Worm (Caenorhabditis elegans) whole organism, early embryonic: ENCODE measurements around the gene tsp-13.

Experiments
- F13C5.2 ChIP-seq: sonication (generic microtip); optimal IDR thresholded peaks from 2 replicates; lab custom pipeline; 2017; ENCODE audit warnings: mild to moderate bottlenecking, missing genetic modification characterization, inconsistent platforms, missing compliant biosample characterization
- ama-1 ChIP-seq: fragments of 150-350 bp; optimal IDR thresholded peaks from 2 replicates; lab custom pipeline; 2014
- ceh-13 ChIP-seq: fragments of 200-800 bp; sonication (Bioruptor generic); optimal IDR thresholded peaks from 2 replicates; lab custom pipeline; 2018; ENCODE audit warnings: mild to moderate bottlenecking, missing genetic modification characterization, missing compliant biosample characterization
- ceh-36 ChIP-seq: sonication (generic microtip); optimal IDR thresholded peaks from 2 replicates; lab custom pipeline; 2016; ENCODE audit warnings: missing genetic modification characterization, inconsistent platforms, missing compliant biosample characterization
- ets-7 ChIP-seq: sonication (generic microtip); optimal IDR thresholded peaks from 2 replicates; lab custom pipeline; 2016; ENCODE audit warnings: missing genotype, missing genetic modification characterization, missing compliant biosample characterization
- flt-1 ChIP-seq: fragments of 200-800 bp; sonication (Bioruptor generic); IDR thresholded peaks from 2 replicates; pipeline ENCODE4 v1.3.6; 2022; ENCODE audit warnings: missing genetic modification characterization, missing compliant biosample characterization
- hmg-4 ChIP-seq: fragments of 200-800 bp; sonication (Bioruptor generic); optimal IDR thresholded peaks from 2 replicates; lab custom pipeline; 2018; ENCODE audit warnings: mild to moderate bottlenecking, missing genetic modification characterization, missing compliant biosample characterization
- pes-1 ChIP-seq: fragments of 200-800 bp; sonication (Bioruptor generic); IDR thresholded peaks from 2 replicates; pipeline ENCODE4 v1.3.6; 2022; ENCODE audit warnings: missing genetic modification reagents, missing genetic modification characterization, missing compliant biosample characterization
- sea-1 ChIP-seq: fragments of 200-800 bp; sonication (Bioruptor generic); conservative IDR thresholded peaks from 2 replicates; pipeline ENCODE4 v1.3.6; 2022; ENCODE audit warnings: missing genetic modification characterization, missing compliant biosample characterization
- tbx-11 ChIP-seq: fragments of 200-800 bp; sonication (Bioruptor generic); IDR thresholded peaks from 2 replicates; pipeline ENCODE4 v1.3.6; 2022; ENCODE audit warnings: missing genetic modification characterization, missing compliant biosample characterization

DNA sequence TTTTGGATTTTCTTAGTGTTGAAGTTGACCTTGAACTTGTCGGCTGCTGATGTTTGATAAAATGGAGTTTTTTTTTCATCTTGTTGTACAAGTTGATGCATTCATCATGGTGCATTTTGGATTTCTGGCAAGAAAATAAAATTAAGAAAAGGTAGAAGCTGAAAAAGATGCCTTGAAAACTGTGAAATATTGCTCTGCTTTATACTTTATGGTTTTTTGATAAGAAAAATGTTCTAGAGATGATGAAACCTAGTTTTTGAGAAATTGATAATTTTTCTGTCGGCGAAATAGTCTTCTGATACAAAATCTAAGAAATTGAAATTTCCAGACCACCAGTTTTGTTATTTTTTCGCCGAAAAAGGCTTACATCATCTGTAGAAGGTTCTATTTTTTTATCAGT lies 1.6 kb upstream of the tsp-13 start, which contains the start of gene Y39B6A.69:
- TF ChIP-seq ama-1 (lab: Kevin White, UChicago): no peak
- TF ChIP-seq hmg-4 (GFP tag; lab: Kevin White, UChicago): no peak
- TF ChIP-seq ceh-36 (tag; lab: Kevin White, UChicago): no peak
- no peak for TF ChIP-seq pes-1 (GFP tag; lab: Robert Waterston, UW)
- TF ChIP-seq F13C5.2 (tag; lab: Kevin White, UChicago): no peak
- TF ChIP-seq flt-1 (GFP tag; lab: Robert Waterston, UW): no peak
- TF ChIP-seq tbx-11 (GFP tag; lab: Robert Waterston, UW): no peak
- no peak for TF ChIP-seq sea-1 (GFP tag; lab: Robert Waterston, UW)
- no peak for TF ChIP-seq ets-7 (tag; lab: Kevin White, UChicago)
- no peak for TF ChIP-seq ceh-13 (GFP tag; lab: Kevin White, UChicago)
